Fruit fly (Drosophila melanogaster) whole organism, embryonic: Measurements from ENCODE around the gene CG18557.

Experiments
- Bgb ChIP-seq: fragments of 200-800 bp; sonication (Bioruptor generic); IDR thresholded peaks from 2 replicates; pipeline ENCODE4 v1.3.6; 2022; ENCODE audit warnings: missing biosample characterization, missing genetic modification characterization; ENCODE audit not compliant: partially characterized antibody
- BtbVII ChIP-seq: fragments of 200-800 bp; sonication (Bioruptor generic); optimal IDR thresholded peaks from 3 replicates; lab custom pipeline; 2017; ENCODE audit warnings: missing biosample characterization, mild to moderate bottlenecking, missing genetic modification characterization
- CG12391 ChIP-seq: fragments of 200-800 bp; sonication (Bioruptor generic); optimal IDR thresholded peaks from 3 replicates; lab custom pipeline; 2018; ENCODE audit warnings: missing biosample characterization, mild to moderate bottlenecking, missing genetic modification characterization, moderate library complexity
- CG14014 ChIP-seq: fragments of 200-800 bp; sonication (Bioruptor generic); IDR thresholded peaks from 2 replicates; pipeline ENCODE4 v1.3.6; 2022; ENCODE audit warnings: missing biosample characterization, missing genetic modification characterization
- CG16813 ChIP-seq: fragments of 200-800 bp; sonication (Bioruptor generic); IDR thresholded peaks from 3 replicates; pipeline ENCODE4 v1.3.6; 2022; ENCODE audit warnings: missing biosample characterization, missing genetic modification characterization; ENCODE audit not compliant: partially characterized antibody
- CG18262 ChIP-seq: fragments of 200-800 bp; optimal IDR thresholded peaks from 3 replicates; lab custom pipeline; 2019; ENCODE audit warnings: missing biosample characterization, mild to moderate bottlenecking, missing genetic modification characterization, moderate library complexity
- CG18619 ChIP-seq: fragments of 200-800 bp; sonication (Bioruptor generic); optimal IDR thresholded peaks from 3 replicates; lab custom pipeline; 2017; ENCODE audit warnings: missing biosample characterization, mild to moderate bottlenecking, missing genetic modification characterization
- CG2199 ChIP-seq: fragments of 200-800 bp; sonication (Bioruptor generic); IDR thresholded peaks from 3 replicates; pipeline ENCODE4 v1.3.6; 2022; ENCODE audit warnings: missing biosample characterization, missing genetic modification characterization
- CG2678 ChIP-seq: fragments of 200-800 bp; sonication (Bioruptor generic); optimal IDR thresholded peaks from 3 replicates; lab custom pipeline; 2019; ENCODE audit warnings: missing biosample characterization, mild to moderate bottlenecking, missing genetic modification characterization, moderate library complexity
- CG3281 ChIP-seq: fragments of 200-800 bp; sonication (Bioruptor generic); optimal IDR thresholded peaks from 3 replicates; lab custom pipeline; 2017; ENCODE audit warnings: missing biosample characterization, mild to moderate bottlenecking, missing genetic modification characterization
- CG8290 ChIP-seq, 3 experiments: fragments of 200-800 bp; sonication (Bioruptor generic); optimal IDR thresholded peaks; 2 replicates each; lab custom pipeline; 2016 to 2019; ENCODE audit warnings: missing biosample characterization in 3 of 3, missing genetic modification characterization in 3 of 3, mild to moderate bottlenecking in 2 of 3, moderate library complexity in 1 of 3
- CG9727 ChIP-seq: fragments of 200-800 bp; sonication (Bioruptor generic); optimal IDR thresholded peaks from 3 replicates; lab custom pipeline; 2017; ENCODE audit warnings: missing biosample characterization, mild to moderate bottlenecking, missing genetic modification characterization
- CG9876 ChIP-seq: fragments of 200-800 bp; sonication (Bioruptor generic); optimal IDR thresholded peaks from 2 replicates; lab custom pipeline; 2016; ENCODE audit warnings: missing biosample characterization, missing genetic modification characterization
- CG9932 ChIP-seq: fragments of 200-800 bp; sonication (Bioruptor generic); IDR thresholded peaks from 2 replicates; pipeline ENCODE4 v1.3.6; 2022; ENCODE audit warnings: missing biosample characterization, missing genetic modification characterization
- D19A ChIP-seq: fragments of 200-800 bp; optimal IDR thresholded peaks from 3 replicates; lab custom pipeline; 2019; ENCODE audit warnings: missing biosample characterization, mild to moderate bottlenecking, missing genetic modification characterization, moderate library complexity
- Deaf1 ChIP-seq: fragments of 200-800 bp; optimal IDR thresholded peaks from 3 replicates; lab custom pipeline; 2019; ENCODE audit warnings: missing biosample characterization, mild to moderate bottlenecking, missing genetic modification characterization, moderate library complexity
- HmgD ChIP-seq: fragments of 200-800 bp; sonication (Bioruptor generic); optimal IDR thresholded peaks from 3 replicates; lab custom pipeline; 2016; ENCODE audit warnings: missing biosample characterization, missing genetic modification characterization
- Hr51 ChIP-seq, 2 experiments: fragments of 200-800 bp; sonication (Bioruptor generic); optimal IDR thresholded peaks; 2 replicates in 1 of 2; 3 replicates in 1 of 2; lab custom pipeline; 2016 to 2018; ENCODE audit warnings: missing biosample characterization in 2 of 2, missing genetic modification characterization in 2 of 2, mild to moderate bottlenecking in 1 of 2, moderate library complexity in 1 of 2
- MESR4 ChIP-seq: fragments of 200-800 bp; sonication (Bioruptor generic); optimal IDR thresholded peaks from 2 replicates; lab custom pipeline; 2018; ENCODE audit warnings: missing biosample characterization, mild to moderate bottlenecking, missing genetic modification characterization, moderate library complexity
- MTF-1 ChIP-seq: fragments of 200-800 bp; sonication (Bioruptor generic); optimal IDR thresholded peaks from 2 replicates; lab custom pipeline; 2018; ENCODE audit warnings: missing biosample characterization, mild to moderate bottlenecking, missing genetic modification characterization, borderline replicate concordance
- Med ChIP-seq: fragments of 200-800 bp; sonication (Bioruptor generic); peaks from one replicate; lab custom pipeline; 2016; ENCODE audit warnings: missing biosample characterization, missing genetic modification characterization, mild to moderate bottlenecking, inconsistent platforms, moderate library complexity
- NfI ChIP-seq: fragments of 200-800 bp; sonication (Bioruptor generic); optimal IDR thresholded peaks from 3 replicates; lab custom pipeline; 2018; ENCODE audit warnings: missing biosample characterization, mild to moderate bottlenecking, missing genetic modification characterization, moderate library complexity
- Opbp ChIP-seq: fragments of 200-800 bp; sonication (Bioruptor generic); IDR thresholded peaks from 3 replicates; pipeline ENCODE4 v1.3.6; 2022; ENCODE audit warnings: missing biosample characterization, missing genetic modification characterization; ENCODE audit not compliant: partially characterized antibody
- abd-A ChIP-seq: fragments of 200-800 bp; sonication (Bioruptor generic); optimal IDR thresholded peaks from 3 replicates; lab custom pipeline; 2019; ENCODE audit warnings: missing biosample characterization, mild to moderate bottlenecking, missing genetic modification characterization, moderate library complexity
- bowl ChIP-seq: fragments of 200-800 bp; sonication (Bioruptor generic); IDR thresholded peaks from 2 replicates; pipeline ENCODE4 v1.3.6; 2022; ENCODE audit warnings: missing biosample characterization, missing genetic modification characterization
- chinmo ChIP-seq: fragments of 200-800 bp; sonication (Bioruptor generic); IDR thresholded peaks from 4 replicates; pipeline ENCODE4 v1.3.6; 2022; ENCODE audit warnings: missing biosample characterization, missing genetic modification characterization; ENCODE audit not compliant: partially characterized antibody
- chm ChIP-seq: fragments of 200-800 bp; sonication (Bioruptor generic); IDR thresholded peaks from 2 replicates; pipeline ENCODE4 v1.3.6; 2022; ENCODE audit warnings: missing biosample characterization, missing genetic modification characterization
- cwo ChIP-seq: fragments of 200-800 bp; sonication (Bioruptor generic); optimal IDR thresholded peaks from 3 replicates; lab custom pipeline; 2017; ENCODE audit warnings: missing biosample characterization, missing genetic modification characterization, mild to moderate bottlenecking, moderate library complexity, missing genetic modification reagents
- ems ChIP-seq: fragments of 200-800 bp; sonication (Bioruptor generic); optimal IDR thresholded peaks from 3 replicates; lab custom pipeline; 2016; ENCODE audit warnings: missing biosample characterization, missing genetic modification characterization
- her ChIP-seq: fragments of 200-800 bp; sonication (Bioruptor generic); optimal IDR thresholded peaks from 2 replicates; lab custom pipeline; 2016; ENCODE audit warnings: missing biosample characterization, missing genetic modification characterization
- kah ChIP-seq: fragments of 200-800 bp; sonication (Bioruptor generic); optimal IDR thresholded peaks from 2 replicates; lab custom pipeline; 2018; ENCODE audit warnings: missing biosample characterization, mild to moderate bottlenecking, missing genetic modification characterization
- kni ChIP-seq: fragments of 200-800 bp; sonication (Bioruptor generic); optimal IDR thresholded peaks from 3 replicates; lab custom pipeline; 2017; ENCODE audit warnings: mild to moderate bottlenecking, missing biosample characterization, missing genetic modification reagents, missing genetic modification characterization
- lola ChIP-seq, 3 experiments: fragments of >200 bp in 2 of 3; fragments of 200-800 bp in 1 of 3; sonication (Bioruptor generic) in 1 of 3; optimal IDR thresholded peaks; 2 replicates each; lab custom pipeline; 2017 to 2019; ENCODE audit warnings: missing biosample characterization in 3 of 3, missing genetic modification characterization in 3 of 3, mild to moderate bottlenecking in 1 of 3, moderate library complexity in 1 of 3
- mirr ChIP-seq: fragments of 200-800 bp; sonication (Bioruptor generic); optimal IDR thresholded peaks from 3 replicates; lab custom pipeline; 2018; ENCODE audit warnings: missing biosample characterization, mild to moderate bottlenecking, missing genetic modification characterization
- mld ChIP-seq: fragments of 200-800 bp; sonication (Bioruptor generic); IDR thresholded peaks from 3 replicates; pipeline ENCODE4 v1.3.6; 2022; ENCODE audit warnings: missing biosample characterization, missing genetic modification characterization; ENCODE audit not compliant: partially characterized antibody
- nau ChIP-seq: fragments of 200-800 bp; sonication (Bioruptor generic); optimal IDR thresholded peaks from 3 replicates; lab custom pipeline; 2017; ENCODE audit warnings: missing biosample characterization, mild to moderate bottlenecking, missing genetic modification characterization, missing genetic modification reagents
- pan ChIP-seq, 4 experiments: fragments of >200 bp in 3 of 4; fragments of 200-800 bp in 1 of 4; sonication (Bioruptor generic) in 1 of 4; optimal IDR thresholded peaks in 3 of 4; IDR thresholded peaks in 1 of 4; 2 replicates each; pipeline versions ENCODE4 v1.3.6 to Lab custom; 2017 to 2022; ENCODE audit warnings: missing biosample characterization in 2 of 4, missing genetic modification characterization in 2 of 4, mixed read lengths in 1 of 4
- pho ChIP-seq: fragments of 200-800 bp; sonication (Bioruptor generic); optimal IDR thresholded peaks from 2 replicates; lab custom pipeline; 2016; ENCODE audit warnings: missing biosample characterization, missing genetic modification characterization
- pita ChIP-seq: fragments of 200-800 bp; sonication (Bioruptor generic); optimal IDR thresholded peaks from 2 replicates; lab custom pipeline; 2017; ENCODE audit warnings: missing biosample characterization, mild to moderate bottlenecking, missing genetic modification characterization
- prd ChIP-seq, 3 experiments: fragments of >200 bp in 2 of 3; fragments of 200-800 bp in 1 of 3; sonication (Bioruptor generic) in 1 of 3; optimal IDR thresholded peaks in 2 of 3; IDR thresholded peaks in 1 of 3; 2 replicates in 2 of 3; 3 replicates in 1 of 3; pipeline versions ENCODE4 v1.3.6 to Lab custom; 2017 to 2022; ENCODE audit warnings: missing biosample characterization in 1 of 3, missing genetic modification characterization in 1 of 3
- sens ChIP-seq: fragments of 200-800 bp; sonication (Bioruptor generic); peaks from one replicate; lab custom pipeline; 2016; ENCODE audit warnings: missing biosample characterization, missing genetic modification characterization
- sima ChIP-seq: fragments of 200-800 bp; sonication (Bioruptor generic); optimal IDR thresholded peaks from 2 replicates; lab custom pipeline; 2016; ENCODE audit warnings: missing biosample characterization, missing genetic modification characterization
- so ChIP-seq: fragments of 200-800 bp; sonication (Bioruptor generic); IDR thresholded peaks from 3 replicates; pipeline ENCODE4 v1.3.6; 2022; ENCODE audit warnings: missing biosample characterization, missing genetic modification characterization
- tap ChIP-seq: fragments of 200-800 bp; optimal IDR thresholded peaks from 3 replicates; lab custom pipeline; 2019; ENCODE audit warnings: missing biosample characterization, mild to moderate bottlenecking, missing genetic modification characterization, moderate library complexity
- tna ChIP-seq: fragments of 200-800 bp; sonication (Bioruptor generic); IDR thresholded peaks from 2 replicates; pipeline ENCODE4 v1.3.6; 2022; ENCODE audit warnings: missing biosample characterization, missing genetic modification characterization; ENCODE audit not compliant: partially characterized antibody

The CG18557 gene

DNA sequence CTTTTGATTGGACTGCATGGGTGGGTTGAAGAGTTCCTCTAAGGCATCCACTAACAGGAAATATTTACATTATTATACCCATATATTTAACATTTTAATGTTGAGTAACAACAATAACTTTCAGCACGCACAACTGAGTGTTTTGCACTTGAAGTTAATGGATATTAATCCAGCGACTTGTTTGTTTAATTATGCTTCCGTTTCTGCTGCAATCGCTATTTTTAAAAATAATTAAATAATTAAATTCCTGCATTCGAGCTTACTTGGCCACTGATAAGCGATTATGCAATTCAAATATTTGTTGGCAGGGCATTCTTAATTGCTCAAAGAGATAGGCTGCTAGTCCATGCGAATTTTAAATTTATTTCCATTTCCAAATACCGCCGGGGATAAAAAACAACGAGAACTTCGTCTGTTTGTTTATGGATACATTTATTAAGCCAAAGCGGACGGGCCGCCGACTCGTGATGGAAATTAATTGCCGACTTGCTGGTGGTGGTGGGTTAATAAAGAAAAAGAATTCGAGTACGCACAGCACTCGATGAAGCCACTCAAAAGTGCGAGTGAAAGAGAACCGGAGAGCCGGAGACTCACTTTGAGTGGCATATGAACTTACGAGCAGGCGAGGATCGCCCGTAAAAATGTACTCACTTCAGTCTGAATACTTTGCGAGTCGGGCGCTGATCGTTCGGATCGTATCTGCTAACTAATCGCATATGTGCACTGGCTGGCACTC, 16.5 kb upstream of the CG18557 start (continued):
- TF ChIP-seq ems (GFP tag; lab: Kevin White, UChicago) (peak; percentile 26), HmgD (peak; percentile 2), CG16813 (peak; percentile 43; the same call in 1 of the 3 replicates), CG2678 (tag; lab: Kevin White, UChicago) (peak; percentile 40), Opbp (GFP tag; lab: Robert Waterston, UW) (peak; percentile 45; the same call in 1 of the 3 replicates), CG12391 (tag; lab: Kevin White, UChicago) (peak; percentile 6), prd (optimal IDR thresholded peaks at IDR 0.05; lab: Kevin White, UChicago) (no peak), prd (GFP tag; IDR thresholded peaks at IDR 0.05; lab: Robert Waterston, UW) (0 out of 3 replicates have a peak, but pooled peaks have one; percentile 3), CG9932 (no peak), tna (GFP tag; lab: Robert Waterston, UW) (peak; percentile 62; the same call in 1 of the 2 replicates), mirr (GFP tag; lab: Kevin White, UChicago) (peak; percentile 13), chm (GFP tag; lab: Robert Waterston, UW) (peak; percentile 68; the same call in 1 of the 2 replicates), sima (no peak), CG8290 (GFP tag; optimal IDR thresholded peaks at IDR 0.05; lab: Kevin White, UChicago) (no peak), CG8290 (tag; optimal IDR thresholded peaks at IDR 0.05; lab: Kevin White, UChicago) (peak in 1 of 2 experiments; percentile 32), kni (GFP tag; lab: Kevin White, UChicago) (peak; percentile 16), abd-A (peak; percentile 73), D19A (tag; lab: Kevin White, UChicago) (peak; percentile 38), Bgb (GFP tag; lab: Robert Waterston, UW) (peak; percentile 79), NfI (GFP tag; lab: Kevin White, UChicago) (peak; percentile 1), sens (GFP tag; lab: Kevin White, UChicago) (peak; percentile 47), pho (peak; percentile 10), chinmo (GFP tag; lab: Robert Waterston, UW) (peak; percentile 98), CG18262 (tag; lab: Kevin White, UChicago) (peak; percentile 40), CG3281 (GFP tag; lab: Kevin White, UChicago) (peak; percentile 22), cwo (GFP tag; lab: Kevin White, UChicago) (peak; percentile 50), mld (GFP tag; lab: Robert Waterston, UW) (peak; percentile 62; the same call in 1 of the 3 replicates), bowl (GFP tag; lab: Robert Waterston, UW) (no peak), pan (optimal IDR thresholded peaks at IDR 0.05; lab: Kevin White, UChicago) (no peak), pan (GFP tag; optimal IDR thresholded peaks at IDR 0.05 in 1 of 2, IDR thresholded peaks at IDR 0.05 in 1 of 2) (peak in 1 of 2 experiments; percentile 34), Med (GFP tag; lab: Kevin White, UChicago) (peak; percentile 77), BtbVII (GFP tag; lab: Kevin White, UChicago) (peak; percentile 20), CG9727 (GFP tag; lab: Kevin White, UChicago) (peak; percentile 23), CG9876 (GFP tag; lab: Kevin White, UChicago) (no peak), Deaf1 (tag; lab: Kevin White, UChicago) (peak; percentile 76), her (no peak), CG18619 (no peak), MTF-1 (GFP tag; lab: Kevin White, UChicago) (peak; percentile 7), pita (GFP tag; lab: Kevin White, UChicago) (no peak), CG14014 (GFP tag; lab: Robert Waterston, UW) (0 out of 2 replicates have a peak, but pooled peaks have one; percentile 6), MESR4 (GFP tag; lab: Kevin White, UChicago) (no peak), kah (GFP tag; lab: Kevin White, UChicago) (peak; percentile 27), CG2199 (GFP tag; lab: Robert Waterston, UW) (0 out of 3 replicates have a peak, but pooled peaks have one; percentile 14), so (GFP tag; lab: Robert Waterston, UW) (peak; percentile 55; the same call in 1 of the 3 replicates), nau (GFP tag; lab: Kevin White, UChicago) (no peak), lola (GFP tag; optimal IDR thresholded peaks at IDR 0.05; lab: Kevin White, UChicago) (peak in 1 of 3 experiments; percentile 1), Hr51 (GFP tag; optimal IDR thresholded peaks at IDR 0.05; lab: Kevin White, UChicago) (peak in 1 of 2 experiments; percentile 17), tap (tag; lab: Kevin White, UChicago) (peak; percentile 20)
